Worm (Caenorhabditis elegans): ENCODE results near the gene K02F6.4.
A peak's percentile ranks its signal among the peaks of the same experiment; 100 is the strongest.

DNA sequence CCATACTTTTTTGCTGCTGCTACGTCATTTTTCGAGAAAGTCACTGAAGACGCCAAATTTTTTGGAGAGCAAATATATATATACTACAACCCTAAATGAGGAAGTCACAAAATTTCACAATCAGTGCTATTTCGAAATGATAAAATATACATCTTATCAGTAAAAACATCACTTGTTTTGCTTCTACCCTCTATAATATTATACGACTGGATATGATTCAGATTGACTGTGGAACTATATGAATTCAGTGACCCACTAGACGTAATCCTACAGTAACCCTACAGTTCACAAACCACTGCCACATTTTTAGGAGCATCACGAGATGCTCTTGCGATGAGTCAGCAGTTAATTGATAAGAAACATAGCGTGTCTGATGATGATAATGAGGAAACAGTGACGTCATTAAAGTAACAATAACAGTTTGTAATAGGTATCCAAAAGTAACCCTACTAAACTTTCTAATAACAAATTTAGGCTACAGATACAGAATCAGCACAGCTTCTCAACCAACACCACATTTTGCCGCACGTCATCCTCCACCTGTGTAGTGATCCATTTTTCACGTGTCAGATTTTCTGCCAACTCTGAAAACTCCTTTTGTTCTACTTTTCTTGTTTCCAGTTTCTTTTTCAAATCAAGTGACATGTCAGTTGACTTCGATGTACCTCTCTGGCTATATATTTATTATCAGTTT lies 48.7 kb downstream of the K02F6.4 start, which contains the start of the genes F33H12.7 and sri-39:
- TF ChIP-seq nhr-23 (tag; optimal IDR thresholded peaks at IDR 0.05) (no peak), ceh-82 (tag; optimal IDR thresholded peaks at IDR 0.05) (no peak), ztf-4 (tag; optimal IDR thresholded peaks at IDR 0.05) (no peak), fos-1 (tag; optimal IDR thresholded peaks at IDR 0.05) (peak; percentile 44), nhr-237 (tag; optimal IDR thresholded peaks at IDR 0.05) (no peak), elt-1 (tag; optimal IDR thresholded peaks at IDR 0.05) (no peak), nhr-11 (tag; optimal IDR thresholded peaks at IDR 0.05) (no peak)
